Fruit fly (Drosophila melanogaster) whole organism, embryonic: ENCODE data around the gene Syx18.
A peak's percentile ranks its signal among the peaks of the same experiment; 100 is the strongest.

Experiments used
- Aef1 ChIP-seq: fragments of 200-800 bp; sonication (Bioruptor generic); IDR thresholded peaks from 3 replicates; pipeline ENCODE4 v1.3.6; 2022; ENCODE audit warnings: missing biosample characterization, missing genetic modification characterization
- CG10147 ChIP-seq: fragments of 200-800 bp; sonication (Bioruptor generic); optimal IDR thresholded peaks from 2 replicates; lab custom pipeline; 2019; ENCODE audit warnings: missing biosample characterization, mild to moderate bottlenecking, missing genetic modification characterization, moderate library complexity
- CG10543 ChIP-seq: fragments of 200-800 bp; sonication (Bioruptor generic); optimal IDR thresholded peaks from 3 replicates; lab custom pipeline; 2017; ENCODE audit warnings: missing biosample characterization, mild to moderate bottlenecking, missing genetic modification characterization, moderate library complexity
- CG10565 ChIP-seq: fragments of 200-800 bp; sonication (Bioruptor generic); optimal IDR thresholded peaks from 3 replicates; lab custom pipeline; 2016; ENCODE audit warnings: missing biosample characterization, mild to moderate bottlenecking, missing genetic modification characterization
- CG11456 ChIP-seq: fragments of 200-800 bp; sonication (Bioruptor generic); IDR thresholded peaks from 3 replicates; pipeline ENCODE4 v1.3.6; 2022; ENCODE audit warnings: missing biosample characterization, missing genetic modification characterization
- CG11723 ChIP-seq: fragments of 200-800 bp; sonication (Bioruptor generic); optimal IDR thresholded peaks from 2 replicates; lab custom pipeline; 2017; ENCODE audit warnings: missing biosample characterization, mild to moderate bottlenecking, missing genetic modification characterization
- CG12769 ChIP-seq: fragments of 200-800 bp; sonication (Bioruptor generic); optimal IDR thresholded peaks from 2 replicates; lab custom pipeline; 2019; ENCODE audit warnings: missing biosample characterization, mild to moderate bottlenecking, missing genetic modification characterization, moderate library complexity
- CG14441 ChIP-seq: fragments of 200-800 bp; sonication (Bioruptor generic); IDR thresholded peaks from 2 replicates; pipeline ENCODE4 v1.3.6; 2022; ENCODE audit warnings: missing biosample characterization, missing genetic modification characterization
- CG15479 ChIP-seq: fragments of 200-800 bp; sonication (Bioruptor generic); optimal IDR thresholded peaks from 3 replicates; lab custom pipeline; 2019; ENCODE audit warnings: missing biosample characterization, mild to moderate bottlenecking, missing genetic modification characterization, moderate library complexity
- CG1792 ChIP-seq: fragments of 200-800 bp; sonication (Bioruptor generic); optimal IDR thresholded peaks from 2 replicates; lab custom pipeline; 2016; ENCODE audit warnings: missing biosample characterization, missing genetic modification characterization
- CG2202 ChIP-seq: fragments of 200-800 bp; sonication (Bioruptor generic); optimal IDR thresholded peaks from 2 replicates; lab custom pipeline; 2018; ENCODE audit warnings: missing biosample characterization, mild to moderate bottlenecking, missing genetic modification characterization
- CG31388 ChIP-seq: fragments of 200-800 bp; sonication (Bioruptor generic); optimal IDR thresholded peaks from 2 replicates; lab custom pipeline; 2016; ENCODE audit warnings: missing biosample characterization, missing genetic modification characterization
- CG3726 ChIP-seq: fragments of 200-800 bp; sonication (Bioruptor generic); IDR thresholded peaks from 3 replicates; pipeline ENCODE4, ENCODE4 v1.3.6; 2022; ENCODE audit warnings: missing biosample characterization, missing genetic modification characterization
- CG4282 ChIP-seq: fragments of 200-800 bp; sonication (Bioruptor generic); optimal IDR thresholded peaks from 2 replicates; lab custom pipeline; 2016; ENCODE audit warnings: missing biosample characterization, missing genetic modification characterization
- CG4730 ChIP-seq: fragments of 200-800 bp; sonication (Bioruptor generic); IDR thresholded peaks from 2 replicates; pipeline ENCODE4 v1.3.6; 2022; ENCODE audit warnings: missing biosample characterization, missing genetic modification characterization
- CG5245 ChIP-seq: fragments of 200-800 bp; sonication (Bioruptor generic); optimal IDR thresholded peaks from 3 replicates; lab custom pipeline; 2016; ENCODE audit warnings: missing biosample characterization, missing genetic modification characterization
- CG7786 ChIP-seq: fragments of 200-800 bp; sonication (Bioruptor generic); optimal IDR thresholded peaks from 2 replicates; lab custom pipeline; 2016; ENCODE audit warnings: missing biosample characterization, missing genetic modification characterization
- CG7839 ChIP-seq: fragments of 200-800 bp; sonication (Bioruptor generic); optimal IDR thresholded peaks from 3 replicates; lab custom pipeline; 2018; ENCODE audit warnings: missing biosample characterization, mild to moderate bottlenecking, missing genetic modification characterization, moderate library complexity
- CG7963 ChIP-seq: fragments of 200-800 bp; sonication (Bioruptor generic); IDR thresholded peaks from 3 replicates; pipeline ENCODE4 v1.3.6; 2022; ENCODE audit warnings: missing biosample characterization, missing genetic modification characterization; ENCODE audit not compliant: partially characterized antibody
- CG8388 ChIP-seq: fragments of 200-800 bp; sonication (Bioruptor generic); optimal IDR thresholded peaks from 2 replicates; lab custom pipeline; 2019; ENCODE audit warnings: missing biosample characterization, mild to moderate bottlenecking, missing genetic modification characterization, moderate library complexity
- CG9817 ChIP-seq: fragments of 200-800 bp; sonication (Bioruptor generic); optimal IDR thresholded peaks from 2 replicates; lab custom pipeline; 2018; ENCODE audit warnings: missing biosample characterization, mild to moderate bottlenecking, missing genetic modification characterization, moderate library complexity
- CTCF ChIP-seq: fragments of 200-800 bp; sonication (Bioruptor generic); optimal IDR thresholded peaks from 2 replicates; lab custom pipeline; 2017; ENCODE audit warnings: missing biosample characterization, mild to moderate bottlenecking, missing genetic modification characterization, moderate library complexity
- CoRest ChIP-seq: fragments of 200-800 bp; sonication (Bioruptor generic); optimal IDR thresholded peaks from 3 replicates; lab custom pipeline; 2018; ENCODE audit warnings: missing biosample characterization, mild to moderate bottlenecking, missing genetic modification characterization, moderate library complexity
- Fer2 ChIP-seq: fragments of 200-800 bp; sonication (Bioruptor generic); optimal IDR thresholded peaks from 2 replicates; lab custom pipeline; 2018; ENCODE audit warnings: missing biosample characterization, mild to moderate bottlenecking, missing genetic modification characterization, moderate library complexity
- H15 ChIP-seq: fragments of 200-800 bp; sonication (Bioruptor generic); IDR thresholded peaks from 3 replicates; pipeline ENCODE4 v1.3.6; 2022; ENCODE audit warnings: missing biosample characterization, missing genetic modification characterization
- HLH4C ChIP-seq: fragments of 200-800 bp; sonication (Bioruptor generic); IDR thresholded peaks from 3 replicates; pipeline ENCODE4 v1.3.6; 2022; ENCODE audit warnings: missing biosample characterization, missing genetic modification characterization; ENCODE audit not compliant: partially characterized antibody
- Hey ChIP-seq: fragments of 200-800 bp; sonication (Bioruptor generic); optimal IDR thresholded peaks from 3 replicates; lab custom pipeline; 2018; ENCODE audit warnings: missing biosample characterization, mild to moderate bottlenecking, missing genetic modification characterization
- Lhr ChIP-seq: fragments of 200-800 bp; sonication (Bioruptor generic); optimal IDR thresholded peaks from 3 replicates; lab custom pipeline; 2017; ENCODE audit warnings: mild to moderate bottlenecking, missing biosample characterization, missing genetic modification reagents, missing genetic modification characterization
- Mes4 ChIP-seq: fragments of 200-800 bp; sonication (Bioruptor generic); optimal IDR thresholded peaks from 2 replicates; lab custom pipeline; 2016; ENCODE audit warnings: missing biosample characterization, missing genetic modification characterization
- Mrtf ChIP-seq: fragments of 200-800 bp; sonication (Bioruptor generic); IDR thresholded peaks from 3 replicates; pipeline ENCODE4 v1.3.6; 2022; ENCODE audit warnings: missing biosample characterization, missing genetic modification characterization
- Poxn ChIP-seq: fragments of 200-800 bp; sonication (Bioruptor generic); IDR thresholded peaks from 2 replicates; pipeline ENCODE4 v1.3.6; 2022; ENCODE audit warnings: missing biosample characterization, missing genetic modification characterization
- Usf ChIP-seq: fragments of 200-800 bp; sonication (Bioruptor generic); optimal IDR thresholded peaks from 2 replicates; lab custom pipeline; 2017; ENCODE audit warnings: missing genotype, missing biosample characterization, missing genetic modification characterization
- ara ChIP-seq: fragments of 200-800 bp; sonication (Bioruptor generic); IDR thresholded peaks from 2 replicates; pipeline ENCODE4 v1.3.6; 2022; ENCODE audit warnings: missing biosample characterization, missing genetic modification characterization
- ato ChIP-seq: fragments of 200-800 bp; sonication (Bioruptor generic); IDR thresholded peaks from 2 replicates; pipeline ENCODE4 v1.3.6; 2022; ENCODE audit warnings: missing biosample characterization, missing genetic modification characterization; ENCODE audit not compliant: partially characterized antibody
- chm ChIP-seq: fragments of 200-800 bp; sonication (Bioruptor generic); IDR thresholded peaks from 2 replicates; pipeline ENCODE4 v1.3.6; 2022; ENCODE audit warnings: missing biosample characterization, missing genetic modification characterization
- ci ChIP-seq: fragments of 200-800 bp; sonication (Bioruptor generic); IDR thresholded peaks from 3 replicates; pipeline ENCODE4 v1.3.6; 2022; ENCODE audit warnings: missing biosample characterization, missing genetic modification characterization
- da ChIP-seq: fragments of 200-800 bp; sonication (Bioruptor generic); optimal IDR thresholded peaks from 2 replicates; lab custom pipeline; 2016; ENCODE audit warnings: missing biosample characterization, missing genetic modification characterization
- ewg ChIP-seq: fragments of 200-800 bp; sonication (Bioruptor generic); optimal IDR thresholded peaks from 3 replicates; lab custom pipeline; 2017; ENCODE audit warnings: mild to moderate bottlenecking, missing biosample characterization, missing genetic modification reagents, missing genetic modification characterization
- eyg ChIP-seq: fragments of 200-800 bp; sonication (Bioruptor generic); optimal IDR thresholded peaks from 3 replicates; lab custom pipeline; 2016; ENCODE audit warnings: missing biosample characterization, missing genetic modification characterization
- fd3F ChIP-seq: fragments of 200-800 bp; sonication (Bioruptor generic); optimal IDR thresholded peaks from 2 replicates; lab custom pipeline; 2018; ENCODE audit warnings: missing biosample characterization, mild to moderate bottlenecking, missing genetic modification characterization, moderate library complexity
- gcm2 ChIP-seq: fragments of 200-800 bp; sonication (Bioruptor generic); optimal IDR thresholded peaks from 2 replicates; lab custom pipeline; 2016; ENCODE audit warnings: missing biosample characterization, missing genetic modification characterization
- ham ChIP-seq: fragments of 200-800 bp; sonication (Bioruptor generic); IDR thresholded peaks from 2 replicates; pipeline ENCODE4 v1.3.6; 2022; ENCODE audit warnings: missing biosample characterization, missing genetic modification characterization
- hb ChIP-seq: fragments of 200-800 bp; sonication (Bioruptor generic); IDR thresholded peaks from 3 replicates; pipeline ENCODE4 v1.3.6; 2022; ENCODE audit warnings: missing biosample characterization, missing genetic modification characterization; ENCODE audit not compliant: partially characterized antibody
- kni ChIP-seq: fragments of 200-800 bp; sonication (Bioruptor generic); optimal IDR thresholded peaks from 3 replicates; lab custom pipeline; 2017; ENCODE audit warnings: mild to moderate bottlenecking, missing biosample characterization, missing genetic modification reagents, missing genetic modification characterization
- pzg ChIP-seq: fragments of 200-800 bp; sonication (Bioruptor generic); optimal IDR thresholded peaks from 3 replicates; lab custom pipeline; 2018; ENCODE audit warnings: missing biosample characterization, mild to moderate bottlenecking, missing genetic modification characterization, moderate library complexity
- ranshi ChIP-seq: fragments of 200-800 bp; sonication (Bioruptor generic); IDR thresholded peaks from 2 replicates; pipeline ENCODE4 v1.3.6; 2022; ENCODE audit warnings: missing biosample characterization, missing genetic modification characterization
- rib ChIP-seq: fragments of 200-800 bp; sonication (Bioruptor generic); IDR thresholded peaks from 2 replicates; pipeline ENCODE4 v1.3.6; 2022; ENCODE audit warnings: missing biosample characterization, missing genetic modification characterization
- ro ChIP-seq: fragments of 200-800 bp; sonication (Bioruptor generic); IDR thresholded peaks from 2 replicates; pipeline ENCODE4 v1.3.6; 2022; ENCODE audit warnings: missing biosample characterization, missing genetic modification characterization
- scrt ChIP-seq: fragments of 200-800 bp; sonication (Bioruptor generic); optimal IDR thresholded peaks from 2 replicates; lab custom pipeline; 2018; ENCODE audit warnings: missing biosample characterization, mild to moderate bottlenecking, missing genetic modification characterization, moderate library complexity
- seq ChIP-seq: fragments of 200-800 bp; sonication (Bioruptor generic); IDR thresholded peaks from 2 replicates; pipeline ENCODE4 v1.3.6; 2022; ENCODE audit warnings: missing biosample characterization, missing genetic modification characterization
- trh ChIP-seq: fragments of 200-800 bp; sonication (Bioruptor generic); optimal IDR thresholded peaks from 2 replicates; lab custom pipeline; 2016; ENCODE audit warnings: missing biosample characterization, missing genetic modification characterization

Syx18 gene

dm6 chr3R:24654770-24655322, 29.5 kb upstream of the Syx18 start, which contains the start of the genes CG31125 and CG6695 (continued):
- TF ChIP-seq fd3F (GFP tag; lab: Kevin White, UChicago) (no peak), CG3726 (no peak), CG14441 (GFP tag; lab: Robert Waterston, UW) (peak; percentile 29; the same call in 1 of the 2 replicates), Aef1 (no peak; the same call in 2 of the 3 replicates), CG11456 (GFP tag; lab: Robert Waterston, UW) (peak; percentile 63; the same call in 1 of the 3 replicates), scrt (GFP tag; lab: Kevin White, UChicago) (no peak), H15 (peak; percentile 24; the same call in 1 of the 3 replicates), CG7786 (GFP tag; lab: Kevin White, UChicago) (peak; percentile 71), CG15479 (GFP tag; lab: Kevin White, UChicago) (no peak), Mes4 (peak; percentile 0), rib (GFP tag; lab: Robert Waterston, UW) (no peak), ato (peak; percentile 66; the same call in 1 of the 2 replicates), ranshi (GFP tag; lab: Robert Waterston, UW) (peak; percentile 15; the same call in 1 of the 2 replicates), CG10147 (GFP tag; lab: Kevin White, UChicago) (no peak), chm (GFP tag; lab: Robert Waterston, UW) (no peak), trh (GFP tag; lab: Kevin White, UChicago) (no peak), ham (GFP tag; lab: Robert Waterston, UW) (no peak), Poxn (GFP tag; lab: Robert Waterston, UW) (no peak), CG31388 (no peak), kni (GFP tag; lab: Kevin White, UChicago) (no peak), CG4282 (peak; percentile 27), CG4730 (no peak), HLH4C (GFP tag; lab: Robert Waterston, UW) (peak; percentile 72; the same call in 1 of the 3 replicates), CG7963 (peak; percentile 46; the same call in 1 of the 3 replicates), CG9817 (tag; lab: Kevin White, UChicago) (peak; percentile 42), eyg (GFP tag; lab: Kevin White, UChicago) (peak; percentile 49), da (no peak), CG8388 (GFP tag; lab: Kevin White, UChicago) (peak; percentile 12), Hey (tag; lab: Kevin White, UChicago) (no peak), pzg (GFP tag; lab: Kevin White, UChicago) (peak; percentile 91), CoRest (tag; lab: Kevin White, UChicago) (peak; percentile 77), ewg (GFP tag; lab: Kevin White, UChicago) (peak; percentile 98), CG12769 (tag; lab: Kevin White, UChicago) (no peak), Usf (GFP tag; lab: Kevin White, UChicago) (no peak), Mrtf (GFP tag; lab: Robert Waterston, UW) (no peak), hb (peak; percentile 78), CG2202 (tag; lab: Kevin White, UChicago) (no peak), CG11723 (GFP tag; lab: Kevin White, UChicago) (no peak), gcm2 (GFP tag; lab: Kevin White, UChicago) (no peak), CG10565 (no peak), Lhr (GFP tag; lab: Kevin White, UChicago) (no peak), seq (no peak), CG1792 (no peak), ara (no peak), CG10543 (GFP tag; lab: Kevin White, UChicago) (peak; percentile 20), CG5245 (GFP tag; lab: Kevin White, UChicago) (no peak), ci (0 out of 3 replicates have a peak, but pooled peaks have one; percentile 53), CTCF (GFP tag; lab: Kevin White, UChicago) (no peak), CG7839 (tag; lab: Kevin White, UChicago) (no peak), Fer2 (peak; percentile 2), ro (GFP tag; lab: Robert Waterston, UW) (no peak)
